Worm (Caenorhabditis elegans) whole organism, L4 larva: ENCODE data around the gene C52B9.19.
A peak's percentile ranks its signal among the peaks of the same experiment; 100 is the strongest.

ENCODE experiments used
- F10B5.3 ChIP-seq: sonication (generic microtip); optimal IDR thresholded peaks from 2 replicates; lab custom pipeline; 2016; ENCODE audit warnings: mild to moderate bottlenecking, missing genetic modification characterization, missing compliant biosample characterization
- F37D6.2 ChIP-seq: sonication (generic microtip); optimal IDR thresholded peaks from 2 replicates; lab custom pipeline; 2016; ENCODE audit warnings: mild to moderate bottlenecking, missing genetic modification characterization, missing compliant biosample characterization
- R02D3.7 ChIP-seq: fragments of 150-350 bp; sonication (generic microtip); optimal IDR thresholded peaks from 3 replicates; lab custom pipeline; 2014; ENCODE audit warnings: missing biosample characterization, missing genetic modification characterization
- T26A8.4 ChIP-seq: fragments of 200-800 bp; sonication (Bioruptor generic); IDR thresholded peaks from 2 replicates; pipeline ENCODE4 v1.3.6; 2022; ENCODE audit warnings: missing genetic modification characterization, missing compliant biosample characterization
- aha-1 ChIP-seq: fragments of 150-350 bp; peaks from one replicate; lab custom pipeline; 2014; ENCODE audit warnings: missing biosample characterization, missing genetic modification characterization
- arid-1 ChIP-seq: fragments of 200-800 bp; sonication (Bioruptor generic); conservative IDR thresholded peaks from 2 replicates; pipeline ENCODE4 v1.3.6; 2022; ENCODE audit warnings: missing genetic modification reagents, missing genetic modification characterization, missing compliant biosample characterization
- ceh-28 ChIP-seq: fragments of 150-350 bp; optimal IDR thresholded peaks from 2 replicates; lab custom pipeline; 2014; ENCODE audit warnings: missing biosample characterization, missing genetic modification reagents, missing genetic modification characterization
- ceh-44 ChIP-seq: fragments of 200-800 bp; sonication (Bioruptor generic); IDR thresholded peaks from 2 replicates; pipeline ENCODE4 v1.3.6; 2022; ENCODE audit warnings: missing genetic modification reagents, missing genetic modification characterization, missing compliant biosample characterization
- ceh-82 ChIP-seq: sonication (generic microtip); optimal IDR thresholded peaks from 2 replicates; lab custom pipeline; 2017; ENCODE audit warnings: missing biosample characterization, missing genetic modification characterization
- ces-1 ChIP-seq: fragments of 150-350 bp; sonication (generic microtip); optimal IDR thresholded peaks from 4 replicates; lab custom pipeline; 2014; ENCODE audit warnings: missing biosample characterization, missing genetic modification reagents, missing genetic modification characterization
- cey-2 ChIP-seq: sonication (generic microtip); optimal IDR thresholded peaks from 3 replicates; lab custom pipeline; 2017; ENCODE audit warnings: missing genetic modification characterization, mild to moderate bottlenecking, missing compliant biosample characterization, antibody characterized with exemption, borderline replicate concordance; ENCODE audit not compliant: insufficient read depth
- ctbp-1 ChIP-seq: fragments of 200-800 bp; sonication (Bioruptor generic); IDR thresholded peaks from 2 replicates; pipeline ENCODE4 v1.3.6; 2022; ENCODE audit warnings: missing genetic modification reagents, missing genetic modification characterization, missing compliant biosample characterization
- daf-12 ChIP-seq: fragments of 150-350 bp; optimal IDR thresholded peaks from 2 replicates; lab custom pipeline; 2014; ENCODE audit warnings: missing biosample characterization, missing genetic modification reagents, missing genetic modification characterization
- daf-8 ChIP-seq: fragments of 200-800 bp; sonication (Bioruptor generic); IDR thresholded peaks from 2 replicates; pipeline ENCODE4 v1.3.6; 2022; ENCODE audit warnings: missing genetic modification characterization, missing compliant biosample characterization
- dmd-6 ChIP-seq: fragments of 200-800 bp; sonication (Bioruptor generic); IDR thresholded peaks from 2 replicates; pipeline ENCODE4 v1.3.6; 2022; ENCODE audit warnings: missing genetic modification reagents, missing genetic modification characterization, missing compliant biosample characterization
- fkh-10 ChIP-seq: fragments of 150-350 bp; optimal IDR thresholded peaks from 2 replicates; lab custom pipeline; 2014; ENCODE audit warnings: missing biosample characterization, missing genetic modification reagents, missing genetic modification characterization
- fos-1 ChIP-seq: fragments of 150-350 bp; optimal IDR thresholded peaks from 2 replicates; lab custom pipeline; 2014; ENCODE audit warnings: missing biosample characterization, missing genetic modification characterization
- hlh-11 ChIP-seq: fragments of 200-800 bp; sonication (Bioruptor generic); optimal IDR thresholded peaks from 2 replicates; lab custom pipeline; 2018; ENCODE audit warnings: mild to moderate bottlenecking, missing genetic modification characterization, missing compliant biosample characterization
- lin-1 ChIP-seq: fragments of 200-800 bp; sonication (Bioruptor generic); IDR thresholded peaks from 2 replicates; pipeline ENCODE4 v1.3.6; 2022; ENCODE audit warnings: missing genetic modification reagents, missing genetic modification characterization, missing compliant biosample characterization
- lin-15B ChIP-seq: fragments of 150-350 bp; sonication (generic microtip); optimal IDR thresholded peaks from 3 replicates; lab custom pipeline; 2014; ENCODE audit warnings: missing biosample characterization, missing genetic modification characterization
- lin-29 ChIP-seq: fragments of 200-800 bp; sonication (Bioruptor generic); IDR thresholded peaks from 2 replicates; pipeline ENCODE4 v1.3.6; 2022; ENCODE audit warnings: missing genetic modification reagents, missing genetic modification characterization, missing compliant biosample characterization
- lsy-2 ChIP-seq, 2 experiments: fragments of 150-350 bp in 1 of 2; sonication (generic microtip) in 1 of 2; optimal IDR thresholded peaks; 2 replicates each; lab custom pipeline; 2014 to 2017; ENCODE audit warnings: missing biosample characterization in 2 of 2, missing genetic modification characterization in 2 of 2
- madf-9 ChIP-seq: fragments of 200-800 bp; sonication (Bioruptor generic); conservative IDR thresholded peaks from 2 replicates; pipeline ENCODE4 v1.3.6; 2022; ENCODE audit warnings: missing genetic modification reagents, missing genetic modification characterization, missing compliant biosample characterization
- mxl-3 ChIP-seq: fragments of 200-800 bp; sonication (Bioruptor generic); optimal IDR thresholded peaks from 2 replicates; lab custom pipeline; 2018; ENCODE audit warnings: mild to moderate bottlenecking, missing genetic modification characterization, missing compliant biosample characterization
- nhr-28 ChIP-seq: fragments of 150-350 bp; optimal IDR thresholded peaks from 2 replicates; lab custom pipeline; 2014; ENCODE audit warnings: missing biosample characterization, missing genetic modification characterization
- nhr-41 ChIP-seq: fragments of 200-800 bp; sonication (Bioruptor generic); IDR thresholded peaks from 2 replicates; pipeline ENCODE4 v1.3.6; 2022; ENCODE audit warnings: missing genetic modification reagents, missing genetic modification characterization, missing compliant biosample characterization
- pqm-1 ChIP-seq: sonication (generic microtip); optimal IDR thresholded peaks from 2 replicates; lab custom pipeline; 2017; ENCODE audit warnings: missing biosample characterization, missing genetic modification characterization
- rbr-2 ChIP-seq: sonication (generic microtip); optimal IDR thresholded peaks from 2 replicates; lab custom pipeline; 2016; ENCODE audit warnings: missing genotype, missing genetic modification characterization, missing compliant biosample characterization
- snpc-4 ChIP-seq: fragments of 150-350 bp; optimal IDR thresholded peaks from 2 replicates; lab custom pipeline; 2014; ENCODE audit warnings: missing biosample characterization, missing genetic modification characterization
- spr-3 ChIP-seq: fragments of 200-800 bp; sonication (Bioruptor generic); optimal IDR thresholded peaks from 2 replicates; lab custom pipeline; 2018; ENCODE audit warnings: mild to moderate bottlenecking, missing genetic modification characterization, missing compliant biosample characterization
- unc-62 ChIP-seq, 3 experiments: fragments of 150-350 bp in 1 of 3; sonication (generic microtip); optimal IDR thresholded peaks in 2 of 3; peaks in 1 of 3; 1 replicate in 1 of 3; 2 replicates in 2 of 3; lab custom pipeline; 2014 to 2017; ENCODE audit warnings: missing biosample characterization in 3 of 3, missing genetic modification characterization in 3 of 3, missing genetic modification reagents in 3 of 3, missing genotype in 1 of 3
- zip-11 ChIP-seq: fragments of 200-800 bp; sonication (Bioruptor generic); IDR thresholded peaks from 2 replicates; pipeline ENCODE4 v1.3.6; 2022; ENCODE audit warnings: missing genetic modification characterization, missing compliant biosample characterization

The C52B9.19 gene

ce11 chrX:4314939-4315338 lies 32.6 kb downstream of the C52B9.19 start:
- TF ChIP-seq mxl-3 (GFP tag; lab: Kevin White, UChicago) = no peak
- TF ChIP-seq fkh-10 (GFP tag; lab: Kevin White, UChicago) = peak; percentile 90
- peak; percentile 83 for TF ChIP-seq ces-1
- peak; percentile 65 for TF ChIP-seq ctbp-1 (GFP tag; lab: Robert Waterston, UW)

- TF ChIP-seq ceh-28 (tag; lab: Kevin White, UChicago) (no peak), daf-12 (tag; lab: Kevin White, UChicago) (no peak), T26A8.4 (GFP tag; lab: Robert Waterston, UW) (no peak), fkh-10 (GFP tag; lab: Kevin White, UChicago) (peak; percentile 82), nhr-41 (GFP tag; lab: Robert Waterston, UW) (no peak), nhr-28 (tag; lab: Kevin White, UChicago) (no peak), ces-1 (peak; percentile 31), ceh-82 (tag; lab: Kevin White, UChicago) (no peak), cey-2 (tag; lab: Kevin White, UChicago) (no peak)
Measured at ce11 chrX:4317095-4317494, 34.7 kb downstream of the C52B9.19 start.

ce11 chrX:4320563-4320962 lies 38.2 kb downstream of the C52B9.19 start, which contains the start of gene dop-6:
dop-6 (plus strand) TSS chrX:4320863.
- TF ChIP-seq madf-9 (GFP tag; lab: Robert Waterston, UW) (no peak), snpc-4 (no peak), pqm-1 (tag; lab: Kevin White, UChicago) (no peak)

- no peak for TF ChIP-seq R02D3.7 (tag; lab: Kevin White, UChicago)
- no peak for TF ChIP-seq ceh-44 (GFP tag; lab: Robert Waterston, UW)
- TF ChIP-seq daf-8 (GFP tag; lab: Robert Waterston, UW) = no peak
- TF ChIP-seq fkh-10 (GFP tag; lab: Kevin White, UChicago) = peak; percentile 51
- TF ChIP-seq lsy-2 (tag; optimal IDR thresholded peaks at IDR 0.05; lab: Kevin White, UChicago) = no peak
- no peak for TF ChIP-seq hlh-11 (tag; lab: Kevin White, UChicago)
- no peak for TF ChIP-seq lin-15B
- TF ChIP-seq spr-3 = no peak
- peak in 1 of 2 experiments; percentile 78 for TF ChIP-seq unc-62 (GFP tag; optimal IDR thresholded peaks at IDR 0.05 in 1 of 2; lab: Kevin White, UChicago)
- no peak for TF ChIP-seq unc-62 (tag; optimal IDR thresholded peaks at IDR 0.05; lab: Kevin White, UChicago)
- TF ChIP-seq lin-29 (GFP tag; lab: Robert Waterston, UW) = no peak
- no peak for TF ChIP-seq F10B5.3
- TF ChIP-seq ceh-28 (tag; lab: Kevin White, UChicago) = no peak
- TF ChIP-seq aha-1 = peak; percentile 17
Measured at ce11 chrX:4322847-4323455, 40.6 kb downstream of the C52B9.19 start.

- no peak for TF ChIP-seq fos-1
- TF ChIP-seq unc-62 (GFP tag; optimal IDR thresholded peaks at IDR 0.05 in 1 of 2; lab: Kevin White, UChicago) = no peak
- TF ChIP-seq unc-62 (tag; optimal IDR thresholded peaks at IDR 0.05; lab: Kevin White, UChicago) = no peak
- no peak for TF ChIP-seq arid-1 (GFP tag; lab: Robert Waterston, UW)
- TF ChIP-seq pqm-1 (tag; lab: Kevin White, UChicago) = no peak
- no peak for TF ChIP-seq F37D6.2 (tag; lab: Kevin White, UChicago)
- no peak for TF ChIP-seq zip-11 (GFP tag; lab: Robert Waterston, UW)
- TF ChIP-seq lin-1 (GFP tag; lab: Robert Waterston, UW) = no peak
- TF ChIP-seq hlh-11 (tag; lab: Kevin White, UChicago) = no peak
- TF ChIP-seq T26A8.4 (GFP tag; lab: Robert Waterston, UW) = no peak
- TF ChIP-seq rbr-2 (tag; lab: Kevin White, UChicago) = no peak
- no peak for TF ChIP-seq dmd-6 (GFP tag; lab: Robert Waterston, UW)
Measured at ce11 chrX:4328816-4329215, 46.5 kb downstream of the C52B9.19 start, which contains the start of gene C24A8.5. C24A8.5 (minus strand) TSS chrX:4328916.
